Fruit fly (Drosophila melanogaster) ovary, adult (tissue): Measurements from ENCODE around the gene Rala.

Experiments used
- CG17801 ChIP-seq: fragments of 200-800 bp; optimal IDR thresholded peaks from 2 replicates; lab custom pipeline; 2019; ENCODE audit warnings: missing biosample characterization, mild to moderate bottlenecking, missing genetic modification characterization, moderate library complexity; ENCODE audit not compliant: partially characterized antibody

Rala gene

DNA sequence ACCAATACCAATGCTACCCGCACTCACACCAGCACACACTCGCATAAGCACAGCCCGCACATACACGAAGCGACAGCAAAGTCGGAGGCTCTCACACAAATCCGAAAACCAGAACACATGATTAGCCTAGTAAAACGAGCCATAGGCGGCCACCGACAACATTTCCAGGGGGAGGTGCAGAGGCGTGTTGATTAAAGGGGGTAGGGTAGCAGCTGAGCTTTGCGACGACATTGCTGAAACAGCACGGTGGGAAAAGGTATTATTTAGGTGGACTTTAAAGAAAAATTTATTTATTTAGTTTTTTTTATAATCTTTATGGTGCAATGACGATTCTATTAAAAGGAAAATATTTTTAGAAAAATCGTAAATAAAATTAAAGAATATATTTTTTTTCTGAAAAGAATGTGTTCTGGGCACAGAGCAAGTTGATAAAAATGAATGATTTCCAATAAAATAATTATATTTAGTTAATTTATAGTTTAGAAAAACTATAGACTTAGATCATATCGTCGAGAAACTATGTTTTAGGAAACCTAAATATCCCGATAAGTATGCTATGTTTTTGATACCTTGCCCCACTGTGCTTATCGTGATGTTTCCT is 24.6 kb upstream of the Rala start:
- TF ChIP-seq CG17801 = no peak

DNA sequence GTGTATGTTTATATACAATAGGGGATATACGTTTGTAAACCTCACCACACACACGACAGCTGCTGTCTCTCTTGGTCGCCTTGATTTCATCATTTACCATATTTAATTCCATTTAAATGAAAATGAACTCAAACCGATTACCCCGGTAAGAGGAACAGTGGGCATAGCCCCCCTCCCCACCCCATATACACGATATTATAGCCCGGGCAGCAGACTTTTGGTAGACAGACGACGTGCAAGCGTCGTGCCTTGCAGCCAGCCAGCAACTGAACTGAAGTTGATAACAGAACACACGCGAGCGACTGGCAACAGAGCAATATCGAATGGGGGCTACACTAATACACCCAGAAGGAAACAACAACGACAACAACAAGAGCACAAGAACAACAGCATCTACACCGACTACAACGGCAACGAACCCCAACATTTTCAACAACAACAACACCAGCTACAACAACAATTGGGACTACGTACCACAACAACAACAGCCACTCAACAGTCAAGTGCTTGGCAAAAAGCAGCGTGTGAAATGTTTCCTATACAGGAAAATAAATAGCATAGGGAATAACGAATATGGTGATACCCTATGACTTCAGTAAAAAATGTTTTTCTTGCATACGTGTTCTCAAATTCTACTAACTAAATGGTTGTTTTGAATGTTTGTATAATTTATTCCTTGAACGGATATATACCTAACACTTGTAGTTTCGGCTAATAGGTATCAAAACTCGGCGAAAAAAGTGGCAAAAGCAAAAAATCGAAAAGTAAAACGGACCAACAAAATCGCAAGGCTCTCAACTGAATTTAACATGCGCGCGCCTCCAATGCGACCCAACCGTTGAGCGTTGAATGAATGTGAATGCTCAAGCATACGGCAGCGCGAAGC is 23.8 kb upstream of the Rala start:
- peak; percentile 57 for TF ChIP-seq CG17801

DNA sequence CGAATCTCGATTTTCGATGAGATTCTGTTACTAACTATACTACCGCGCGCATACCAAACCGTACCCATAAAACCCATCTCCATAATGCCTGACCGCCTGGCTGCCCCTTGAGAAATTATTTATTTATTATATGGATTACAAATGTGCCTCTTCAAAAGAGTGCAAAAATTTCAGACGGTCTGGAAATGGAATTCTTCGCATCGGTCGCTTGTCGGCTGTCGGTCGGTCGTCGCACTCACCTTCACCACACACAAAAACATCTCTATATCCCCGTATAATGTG is 23.2 kb upstream of the Rala start:
- peak; percentile 67 for TF ChIP-seq CG17801

DNA sequence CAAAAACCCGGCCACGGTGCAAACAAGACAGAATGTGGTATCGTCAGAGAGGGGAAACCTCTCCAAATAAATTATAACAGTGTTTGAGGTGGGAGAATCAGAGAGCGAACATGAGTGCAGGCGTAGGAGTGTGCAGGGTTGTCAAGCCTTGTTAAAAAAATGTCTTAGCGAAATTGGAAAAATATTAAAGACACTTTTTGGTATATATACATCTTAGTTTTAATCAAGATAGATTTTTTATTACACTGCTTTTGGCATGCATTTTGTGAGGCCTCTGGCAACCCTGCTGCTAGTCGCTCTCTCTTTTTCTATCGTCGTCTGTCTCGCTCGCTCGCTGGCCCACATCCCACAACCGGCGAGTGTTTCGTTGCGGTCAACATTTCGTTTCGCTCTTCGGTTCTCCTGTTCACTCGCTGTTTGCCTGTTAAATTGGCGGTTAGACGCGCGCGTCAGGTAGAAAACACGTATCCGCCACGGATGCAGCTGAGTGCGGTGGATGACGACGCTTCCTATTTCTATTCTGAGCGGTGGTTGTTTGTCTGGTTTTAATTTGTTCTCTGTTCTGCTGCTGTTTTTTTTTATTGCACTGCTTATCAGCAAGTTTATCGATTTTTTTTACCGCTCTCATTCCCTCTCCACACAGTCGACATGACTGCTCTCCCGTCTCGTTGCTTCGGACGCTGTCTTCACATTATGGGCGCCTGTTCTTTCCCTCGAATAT is 22.7 kb upstream of the Rala start:
- peak; percentile 100 for TF ChIP-seq CG17801

DNA sequence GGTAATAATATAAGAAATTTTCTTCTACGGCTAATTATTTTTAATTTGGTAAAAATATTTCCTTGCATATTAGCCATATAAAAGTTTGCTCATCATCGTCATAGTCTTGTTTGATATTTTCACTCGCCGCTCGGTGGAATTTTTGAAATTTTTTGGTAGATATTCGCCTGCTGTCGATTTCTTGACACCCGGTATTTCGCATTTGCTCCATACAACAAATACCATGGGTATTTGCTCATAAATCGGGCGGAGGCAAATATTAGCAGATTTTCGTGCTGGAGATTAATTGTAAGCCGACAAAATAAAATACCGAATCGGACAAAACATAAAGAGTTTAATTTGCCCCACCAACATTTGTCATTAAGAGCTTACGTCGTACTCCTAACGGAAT is 22.2 kb upstream of the Rala start:
- TF ChIP-seq CG17801 = no peak

DNA sequence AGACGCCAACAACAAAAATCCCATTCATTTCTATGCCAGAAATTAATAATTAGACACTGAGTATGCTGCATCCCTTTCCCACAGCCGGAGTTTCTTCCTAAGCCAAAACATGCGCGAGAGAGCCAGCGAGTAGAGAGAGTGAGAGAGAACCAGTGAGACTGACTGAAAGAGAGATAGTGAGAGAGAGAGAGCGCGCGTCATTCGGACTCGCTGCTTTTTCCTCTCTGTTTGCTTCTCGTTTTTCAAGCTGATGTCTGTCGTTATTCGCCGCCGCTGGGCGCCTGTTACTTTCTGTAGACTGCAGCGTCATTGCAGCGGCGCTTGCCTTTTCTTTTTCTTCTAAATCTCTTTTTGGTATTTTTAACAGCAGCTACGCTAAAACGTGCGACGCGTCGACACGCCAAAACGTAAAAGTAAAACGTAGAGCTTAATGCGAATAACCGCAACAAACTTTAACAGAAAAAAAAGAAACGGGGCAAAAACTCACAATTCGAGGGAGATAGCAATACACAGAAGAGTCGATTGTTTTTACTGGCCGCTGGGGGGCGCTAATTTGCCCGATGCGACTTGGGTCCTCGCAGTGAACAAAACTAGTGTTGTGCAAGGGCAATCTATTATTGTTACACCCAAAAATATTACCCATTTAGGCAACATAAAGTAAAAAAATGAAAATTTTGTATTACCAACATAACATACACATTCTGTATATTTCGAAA is 21.4 kb upstream of the Rala start:
- peak; percentile 92 for TF ChIP-seq CG17801

DNA sequence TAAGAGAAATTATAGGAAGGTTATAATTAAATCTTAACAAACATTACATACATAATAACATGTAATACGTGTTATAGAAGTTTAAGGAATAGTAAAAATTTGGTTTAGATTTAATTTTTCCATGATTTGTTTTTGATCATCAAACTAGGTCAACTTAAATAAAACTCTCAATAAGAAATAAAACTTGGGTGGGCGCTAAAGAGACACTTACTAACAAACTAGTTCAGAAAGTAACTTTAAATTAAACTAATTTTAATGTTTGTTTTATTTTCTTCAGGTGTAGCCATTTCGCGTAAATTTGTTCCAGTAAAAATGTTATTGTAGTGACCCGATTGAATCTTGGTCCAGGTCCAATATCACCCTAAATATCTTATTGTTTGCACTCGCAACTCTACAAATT is 20.9 kb upstream of the Rala start:
- no peak for TF ChIP-seq CG17801

DNA sequence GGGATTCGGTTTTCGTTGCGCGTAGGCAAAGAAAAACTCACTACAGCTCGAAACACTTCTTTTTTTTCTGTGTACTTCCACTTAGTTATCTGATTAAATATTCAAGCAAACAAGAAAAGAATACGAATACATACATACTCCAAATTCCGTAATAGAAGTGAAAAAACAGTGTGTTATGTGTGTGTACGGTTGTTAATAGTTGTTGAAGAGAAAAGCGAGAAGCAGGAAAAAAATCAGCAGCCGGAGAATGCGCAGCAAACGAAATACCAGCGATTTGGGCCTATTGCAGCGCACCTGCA is 20.4 kb upstream of the Rala start:
- no peak for TF ChIP-seq CG17801

DNA sequence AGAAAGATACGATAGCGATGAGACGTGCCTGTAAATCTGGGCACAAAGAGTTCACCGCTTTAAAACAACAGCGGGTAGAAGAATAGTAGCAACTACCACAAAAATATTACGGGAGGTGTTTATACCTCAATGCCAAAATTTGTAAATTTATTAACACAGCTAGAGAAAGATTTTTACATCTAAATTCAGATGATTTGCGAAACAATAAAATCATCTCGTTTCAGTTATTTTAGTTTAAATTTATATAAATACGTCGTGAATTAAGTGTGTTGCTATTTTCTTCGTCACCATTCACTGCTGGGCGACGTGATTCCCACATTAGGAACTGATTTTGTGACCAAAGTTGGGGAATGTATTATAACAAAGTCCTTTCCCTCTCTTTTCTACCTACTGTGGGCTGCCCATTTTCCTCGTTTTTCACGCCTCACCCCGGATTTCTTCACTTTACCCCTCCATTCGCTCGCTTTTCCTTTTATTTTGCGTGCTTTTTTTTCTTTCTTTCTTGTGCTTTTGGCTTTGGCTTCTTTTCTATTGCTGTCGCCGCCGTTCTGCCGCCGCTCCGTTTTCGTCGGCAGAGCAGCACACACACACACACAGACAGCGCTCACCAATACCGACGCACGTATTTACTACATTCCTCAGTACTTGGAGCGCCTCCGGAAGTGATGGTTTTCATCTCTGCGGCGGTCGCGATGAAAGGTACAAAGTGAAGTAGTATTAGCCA is 19.9 kb upstream of the Rala start:
- TF ChIP-seq CG17801 = no peak

DNA sequence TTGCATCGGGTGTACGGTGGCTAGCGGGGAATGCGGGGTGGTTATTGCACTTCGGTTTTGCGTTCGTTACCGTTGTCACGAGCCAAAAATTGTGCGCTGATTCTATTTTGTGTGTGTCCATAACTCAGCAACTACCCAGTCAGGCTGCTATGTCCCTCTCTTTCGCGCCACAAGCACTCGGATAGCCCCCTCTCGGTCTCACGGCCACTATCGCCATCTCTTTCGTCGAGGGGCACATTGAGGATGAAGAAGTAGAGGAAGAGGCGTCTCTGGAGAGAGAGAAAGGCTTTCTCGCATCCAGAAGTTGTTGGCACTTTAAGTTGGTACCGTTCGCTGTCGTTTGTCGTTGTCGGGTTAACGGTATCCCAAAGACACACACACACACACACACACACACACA is 18.3 kb upstream of the Rala start:
- no peak for TF ChIP-seq CG17801

DNA sequence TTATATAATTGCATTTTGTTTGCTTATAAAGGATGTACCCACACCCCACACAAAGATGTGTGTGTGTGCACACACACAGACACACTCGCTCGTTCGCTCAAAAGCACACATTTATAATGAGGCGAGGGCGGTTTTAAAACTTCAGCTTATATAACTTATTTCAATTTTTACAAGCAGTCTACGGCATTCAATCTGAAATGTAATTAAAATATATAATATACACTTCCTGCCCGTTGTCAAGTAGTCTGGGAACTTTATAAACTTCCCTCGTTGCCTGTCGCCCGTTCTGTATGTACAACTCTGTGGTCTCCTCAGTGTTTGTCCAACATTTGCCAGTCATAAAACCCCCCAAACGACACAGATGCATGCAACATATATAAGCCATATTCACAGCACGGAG is 11.4 kb upstream of the Rala start:
- no peak for TF ChIP-seq CG17801

DNA sequence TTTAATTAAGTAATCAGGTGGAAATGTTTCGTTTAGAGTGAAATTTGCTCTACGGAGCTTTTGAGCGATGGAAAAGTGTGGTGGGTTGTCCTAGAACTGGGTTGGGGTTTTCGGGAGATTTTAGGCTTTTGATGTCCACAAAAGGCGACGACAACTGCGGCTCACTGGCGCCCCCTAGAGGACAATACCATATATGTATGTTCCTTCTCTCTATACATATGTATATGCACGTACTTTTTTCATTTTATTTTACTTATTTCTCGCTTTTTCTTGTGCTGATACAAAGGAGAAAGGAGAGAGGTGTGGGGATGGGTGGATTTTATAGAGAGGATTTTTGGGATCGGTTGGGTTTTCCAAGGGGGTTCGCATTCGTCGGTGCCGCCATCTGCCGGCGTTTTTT is 6.5 kb upstream of the Rala start:
- no peak for TF ChIP-seq CG17801

DNA sequence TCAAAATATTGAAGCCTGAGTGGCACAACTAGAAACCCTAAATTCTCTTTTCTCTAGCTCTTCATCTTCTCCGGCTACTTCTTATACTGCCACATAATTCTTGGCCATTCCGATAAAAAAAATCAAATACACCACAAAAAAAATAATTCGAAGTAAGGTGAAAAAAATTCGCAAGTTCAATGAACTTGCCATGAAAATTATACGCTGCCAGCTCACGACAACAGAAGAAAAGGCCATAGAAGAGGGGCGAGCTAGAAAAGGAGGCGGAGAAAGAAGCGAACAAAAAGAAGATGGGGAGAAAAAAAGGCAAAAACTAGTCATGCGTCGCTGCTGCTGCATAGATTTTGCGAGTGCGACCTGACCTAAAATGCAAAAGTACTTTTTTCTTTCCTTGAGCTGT is 5.6 kb upstream of the Rala start:
- no peak for TF ChIP-seq CG17801

DNA sequence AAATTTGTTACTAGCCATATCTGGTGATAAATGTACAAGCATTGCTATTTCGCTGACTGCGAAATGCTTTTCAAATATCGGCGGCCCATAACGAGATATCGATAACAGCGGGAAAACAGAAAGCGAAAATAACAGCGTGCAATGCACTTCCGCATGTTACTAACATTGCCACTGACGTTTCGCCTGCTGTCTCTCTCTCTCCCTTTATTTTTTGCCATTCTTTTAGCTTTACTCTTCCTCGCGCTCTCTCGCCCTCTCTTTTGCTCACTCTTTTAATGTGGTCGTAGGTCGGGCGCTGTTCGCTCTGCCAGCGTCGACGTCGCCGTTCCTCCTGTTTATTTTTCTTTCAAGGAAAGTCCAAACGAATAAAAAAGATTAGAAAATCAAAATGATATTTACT is 3.5 kb upstream of the Rala start:
- peak; percentile 42 for TF ChIP-seq CG17801

DNA sequence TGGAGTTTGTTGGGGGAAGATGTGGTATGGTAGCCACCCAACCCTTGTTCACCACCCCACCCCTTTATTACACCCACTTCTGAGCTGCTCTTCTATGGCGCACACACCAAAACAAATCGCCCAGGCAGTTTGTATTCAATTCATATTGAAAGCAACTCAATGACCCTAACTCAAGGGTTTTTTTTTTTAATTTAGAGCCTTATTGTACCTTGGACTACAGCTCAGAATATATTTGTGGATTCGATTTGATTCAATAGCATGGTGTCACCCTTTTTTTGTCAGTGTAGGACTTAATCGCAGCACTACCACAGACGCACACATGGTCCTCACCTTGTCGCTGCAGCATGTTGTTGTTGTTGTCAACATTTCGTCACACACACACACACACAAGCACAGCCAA is 2.8 kb upstream of the Rala start:
- no peak for TF ChIP-seq CG17801

DNA sequence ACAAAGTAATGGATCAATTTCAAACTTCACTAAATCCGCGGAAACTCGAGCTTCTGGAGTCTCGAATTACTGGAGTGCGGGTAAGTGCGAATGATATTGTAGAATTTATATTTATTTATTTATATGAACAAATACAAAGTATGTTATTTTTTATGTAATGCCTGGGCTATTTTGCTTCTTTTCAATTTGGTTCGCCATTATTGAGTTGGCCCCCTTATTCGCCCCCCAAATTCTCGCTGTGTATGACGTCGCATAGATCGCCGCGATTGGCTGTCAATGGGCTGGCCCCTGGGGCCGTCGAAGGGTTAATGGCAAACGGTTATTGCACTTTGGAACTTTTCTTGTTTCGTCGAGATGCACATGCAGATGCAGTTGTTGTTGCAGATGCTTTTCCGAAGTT is 2.1 kb upstream of the Rala start:
- TF ChIP-seq CG17801 = no peak
